Worm (Caenorhabditis elegans): ENCODE results near the gene npp-25.

Gene npp-25

ce11 chrIII:12931786-12932427, 6.1 kb upstream of the npp-25 start, which contains the start of gene rbm-7 (continued):
- TF ChIP-seq unc-62 (GFP tag; optimal IDR thresholded peaks at IDR 0.05 in 1 of 2) = no peak
- no peak for TF ChIP-seq unc-62 (tag; optimal IDR thresholded peaks at IDR 0.05)
- no peak for TF ChIP-seq zip-2 (tag; optimal IDR thresholded peaks at IDR 0.05)
- peak; percentile 60 for TF ChIP-seq nhr-6 (tag; optimal IDR thresholded peaks at IDR 0.05)
- no peak for TF ChIP-seq aha-1 (tag)
- no peak for TF ChIP-seq ZK546.5 (tag; optimal IDR thresholded peaks at IDR 0.05)
- TF ChIP-seq lin-15B (tag; optimal IDR thresholded peaks at IDR 0.05) = no peak
- TF ChIP-seq D1046.2 (GFP tag; IDR thresholded peaks at IDR 0.05) = no peak
- TF ChIP-seq Y48G9A.11 (GFP tag; IDR thresholded peaks at IDR 0.05) = no peak
- no peak for TF ChIP-seq madf-5 (GFP tag; IDR thresholded peaks at IDR 0.05)
- no peak for TF ChIP-seq sdz-12 (GFP tag; optimal IDR thresholded peaks at IDR 0.05)
- no peak for TF ChIP-seq pha-4 (GFP tag; IDR thresholded peaks at IDR 0.05)
- TF ChIP-seq pha-4 (tag; optimal IDR thresholded peaks at IDR 0.05) = no peak
- no peak for TF ChIP-seq Y5F2A.4 (GFP tag; optimal IDR thresholded peaks at IDR 0.05)
- peak; percentile 75 for TF ChIP-seq lin-38 (GFP tag; IDR thresholded peaks at IDR 0.05)
- no peak for TF ChIP-seq nhr-41 (GFP tag; IDR thresholded peaks at IDR 0.05)
- no peak for TF ChIP-seq nhr-76 (tag; optimal IDR thresholded peaks at IDR 0.05)
- no peak for TF ChIP-seq unc-39 (tag; optimal IDR thresholded peaks at IDR 0.05)
- no peak for TF ChIP-seq ceh-20 (GFP tag; IDR thresholded peaks at IDR 0.05)
- TF ChIP-seq hif-1 (tag; optimal IDR thresholded peaks at IDR 0.05) = peak in 1 of 2 experiments; percentile 32

DNA sequence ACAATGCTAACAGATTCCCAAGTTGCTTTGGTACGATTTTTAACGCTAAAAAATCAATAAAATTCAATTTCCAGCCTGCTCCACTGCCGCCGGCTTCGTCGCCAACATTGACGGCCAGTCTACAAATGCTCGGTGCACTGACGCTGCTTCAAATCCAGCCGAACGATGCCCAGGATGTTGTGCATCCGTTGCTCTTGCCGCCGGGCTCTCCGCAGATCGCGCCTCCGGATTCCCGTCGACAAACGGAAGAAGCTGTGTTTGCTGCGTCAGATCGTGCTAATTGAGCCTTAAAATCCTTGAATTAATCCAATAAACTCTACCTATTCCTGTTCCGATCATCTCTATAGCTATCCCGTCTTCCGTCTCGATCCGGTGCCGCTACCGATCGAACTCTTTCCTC, 5.3 kb upstream of the npp-25 start:
- TF ChIP-seq set-16 (GFP tag; IDR thresholded peaks at IDR 0.05) = peak; percentile 77
- no peak for TF ChIP-seq ztf-7 (tag; optimal IDR thresholded peaks at IDR 0.05)
- TF ChIP-seq Y5F2A.4 (GFP tag; optimal IDR thresholded peaks at IDR 0.05) = no peak
- 0 out of 2 replicates have a peak, but pooled peaks have one; percentile 14 for TF ChIP-seq php-3 (GFP tag; IDR thresholded peaks at IDR 0.05)
- TF ChIP-seq nhr-111 (GFP tag; optimal IDR thresholded peaks at IDR 0.05) = no peak

- TF ChIP-seq F10B5.3 (tag; optimal IDR thresholded peaks at IDR 0.05) (no peak), aly-2 (tag; optimal IDR thresholded peaks at IDR 0.05) (no peak), fkh-10 (GFP tag; optimal IDR thresholded peaks at IDR 0.05) (no peak), Y5F2A.4 (GFP tag; optimal IDR thresholded peaks at IDR 0.05) (no peak), ama-1 (optimal IDR thresholded peaks at IDR 0.05) (no peak), nhr-76 (tag; optimal IDR thresholded peaks at IDR 0.05) (no peak), spr-3 (GFP tag; optimal IDR thresholded peaks at IDR 0.05) (no peak), lir-3 (tag; optimal IDR thresholded peaks at IDR 0.05) (no peak), ceh-20 (GFP tag; IDR thresholded peaks at IDR 0.05) (no peak), lin-29 (GFP tag; IDR thresholded peaks at IDR 0.05) (no peak), ZK546.5 (tag; optimal IDR thresholded peaks at IDR 0.05) (no peak), hmg-1.1 (GFP tag; IDR thresholded peaks at IDR 0.05) (no peak)
Observed at ce11 chrIII:12929573-12929972, 3.8 kb upstream of the npp-25 start, which contains the start of gene Y37D8A.19. Gene Y37D8A.19, plus strand, starts transcription at chrIII:12929873.

DNA sequence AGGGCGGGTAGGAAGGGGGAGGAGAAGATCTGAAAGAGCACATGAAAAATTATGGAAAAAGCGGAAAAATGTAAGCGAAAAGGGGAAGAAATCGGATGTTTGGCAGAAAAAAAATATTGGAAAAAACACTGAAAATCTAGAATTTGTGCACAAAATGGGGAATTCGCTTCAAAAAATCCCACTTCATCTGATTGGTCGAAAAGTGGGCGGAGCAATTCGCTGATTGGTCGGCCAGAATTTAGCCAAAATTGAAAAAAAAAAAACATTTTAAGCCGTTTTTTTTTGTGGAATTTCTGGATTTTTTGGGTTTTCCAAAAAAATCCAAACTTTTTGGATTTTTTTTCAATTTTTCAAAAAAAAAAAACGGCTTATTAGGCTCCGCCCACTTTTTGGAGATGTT, 5.0 kb downstream of the npp-25 start:
- TF ChIP-seq fkh-10 (GFP tag; optimal IDR thresholded peaks at IDR 0.05) (no peak), daf-12 (tag; optimal IDR thresholded peaks at IDR 0.05) (no peak), lsy-2 (tag; optimal IDR thresholded peaks at IDR 0.05) (no peak), nhr-111 (GFP tag; optimal IDR thresholded peaks at IDR 0.05) (no peak), zfp-3 (GFP tag; conservative IDR thresholded peaks at IDR 0.05) (no peak), php-3 (GFP tag; IDR thresholded peaks at IDR 0.05) (no peak), duxl-1 (tag; optimal IDR thresholded peaks at IDR 0.05; ENCODE audit: poor library complexity) (no peak), dpl-1 (GFP tag; optimal IDR thresholded peaks at IDR 0.05) (no peak), zip-2 (tag; optimal IDR thresholded peaks at IDR 0.05) (no peak)
